Worm (Caenorhabditis elegans) whole organism, L1 larva: ENCODE data around the gene cat-1.

Source experiments
- C16A3.4 ChIP-seq: fragments of 150-350 bp; optimal IDR thresholded peaks from 2 replicates; lab custom pipeline; 2014; ENCODE audit warnings: missing biosample characterization, missing genetic modification characterization
- aly-2 ChIP-seq: fragments of 150-350 bp; optimal IDR thresholded peaks from 2 replicates; lab custom pipeline; 2014; ENCODE audit warnings: missing biosample characterization, missing genetic modification characterization
- ama-1 ChIP-seq: fragments of 150-350 bp; optimal IDR thresholded peaks from 2 replicates; lab custom pipeline; 2014
- ceh-63 ChIP-seq: fragments of 200-800 bp; sonication (Bioruptor generic); optimal IDR thresholded peaks from 2 replicates; lab custom pipeline; 2018; ENCODE audit warnings: mild to moderate bottlenecking, missing genetic modification characterization, missing compliant biosample characterization
- ceh-82 ChIP-seq, 3 experiments: fragments of 150-350 bp in 1 of 3; sonication (generic microtip) in 2 of 3; optimal IDR thresholded peaks; 2 replicates each; lab custom pipeline; 2014 to 2017; ENCODE audit warnings: missing biosample characterization in 3 of 3, missing genetic modification characterization in 3 of 3
- ceh-90 ChIP-seq: sonication (generic microtip); optimal IDR thresholded peaks from 2 replicates; lab custom pipeline; 2016; ENCODE audit warnings: missing genetic modification characterization, missing compliant biosample characterization
- ces-1 ChIP-seq: fragments of 150-350 bp; optimal IDR thresholded peaks from 2 replicates; lab custom pipeline; 2014; ENCODE audit warnings: missing biosample characterization, missing genetic modification reagents, missing genetic modification characterization
- dsc-1 ChIP-seq: sonication (generic microtip); optimal IDR thresholded peaks from 2 replicates; lab custom pipeline; 2016; ENCODE audit warnings: mild to moderate bottlenecking, missing genetic modification characterization, missing compliant biosample characterization
- efl-1 ChIP-seq, 4 experiments: fragments of 150-350 bp; optimal IDR thresholded peaks in 3 of 4; peaks in 1 of 4; 1 replicate in 1 of 4; 2 replicates in 3 of 4; lab custom pipeline; 2014; ENCODE audit warnings: missing biosample characterization in 2 of 4, missing genetic modification characterization in 2 of 4, missing genetic modification reagents in 2 of 4
- elt-3 ChIP-seq, 6 experiments: fragments of 150-350 bp in 1 of 6; sonication (generic microtip); optimal IDR thresholded peaks; 2 replicates each; lab custom pipeline; 2017 to 2018; ENCODE audit warnings: missing biosample characterization in 6 of 6, missing genetic modification characterization in 6 of 6, inconsistent platforms in 1 of 6
- fkh-4 ChIP-seq: sonication (generic microtip); optimal IDR thresholded peaks from 2 replicates; lab custom pipeline; 2016; ENCODE audit warnings: missing compliant biosample characterization, missing genetic modification characterization, borderline replicate concordance
- fkh-8 ChIP-seq: sonication (generic microtip); optimal IDR thresholded peaks from 2 replicates; lab custom pipeline; 2016; ENCODE audit warnings: mild to moderate bottlenecking, missing genetic modification characterization, missing compliant biosample characterization
- fos-1 ChIP-seq: fragments of 150-350 bp; optimal IDR thresholded peaks from 2 replicates; lab custom pipeline; 2014; ENCODE audit warnings: missing biosample characterization, missing genetic modification characterization
- hlh-17 ChIP-seq: fragments of 200-800 bp; sonication (Bioruptor generic); optimal IDR thresholded peaks from 2 replicates; lab custom pipeline; 2018; ENCODE audit warnings: missing genetic modification characterization, mild to moderate bottlenecking, missing compliant biosample characterization, moderate library complexity, borderline replicate concordance
- irx-1 ChIP-seq: sonication (generic microtip); optimal IDR thresholded peaks from 2 replicates; lab custom pipeline; 2016; ENCODE audit warnings: missing genetic modification characterization, missing compliant biosample characterization
- isw-1 ChIP-seq: fragments of 200-800 bp; sonication (Bioruptor generic); IDR thresholded peaks from 2 replicates; pipeline ENCODE4 v1.3.6; 2022; ENCODE audit warnings: missing genetic modification characterization, missing compliant biosample characterization
- jun-1 ChIP-seq: fragments of 150-350 bp; optimal IDR thresholded peaks from 2 replicates; lab custom pipeline; 2014; ENCODE audit warnings: missing biosample characterization, missing genetic modification reagents, missing genetic modification characterization
- lin-13 ChIP-seq: fragments of 150-350 bp; optimal IDR thresholded peaks from 2 replicates; lab custom pipeline; 2014; ENCODE audit warnings: missing biosample characterization, missing genetic modification reagents, missing genetic modification characterization
- lin-14 ChIP-seq: fragments of 200-800 bp; sonication (Bioruptor generic); optimal IDR thresholded peaks from 2 replicates; lab custom pipeline; 2018; ENCODE audit warnings: mild to moderate bottlenecking, missing genetic modification characterization, moderate library complexity, missing compliant biosample characterization
- lin-15B ChIP-seq: fragments of 150-350 bp; sonication (generic microtip); optimal IDR thresholded peaks from 3 replicates; lab custom pipeline; 2014; ENCODE audit warnings: missing biosample characterization, missing genetic modification characterization
- lin-35 ChIP-seq, 2 experiments: fragments of 150-350 bp; optimal IDR thresholded peaks; 2 replicates each; lab custom pipeline; 2014; ENCODE audit warnings: missing biosample characterization in 2 of 2, missing genetic modification characterization in 2 of 2, missing genetic modification reagents in 2 of 2
- lin-39 ChIP-seq: fragments of 150-350 bp; optimal IDR thresholded peaks from 2 replicates; lab custom pipeline; 2014; ENCODE audit warnings: missing biosample characterization, missing genetic modification reagents, missing genetic modification characterization
- lir-3 ChIP-seq: sonication (generic microtip); optimal IDR thresholded peaks from 2 replicates; lab custom pipeline; 2016; ENCODE audit warnings: mild to moderate bottlenecking, missing genetic modification characterization, moderate library complexity, missing compliant biosample characterization; ENCODE audit not compliant: poor library complexity
- mep-1 ChIP-seq: fragments of 150-350 bp; optimal IDR thresholded peaks from 2 replicates; lab custom pipeline; 2014; ENCODE audit warnings: missing biosample characterization, missing genetic modification characterization
- nhr-11 ChIP-seq: fragments of 150-350 bp; optimal IDR thresholded peaks from 2 replicates; lab custom pipeline; 2014; ENCODE audit warnings: missing biosample characterization, missing genetic modification characterization
- nhr-12 ChIP-seq: sonication (generic microtip); optimal IDR thresholded peaks from 2 replicates; lab custom pipeline; 2017; ENCODE audit warnings: missing biosample characterization, missing genetic modification characterization
- nhr-19 ChIP-seq: fragments of 200-800 bp; sonication (Bioruptor generic); conservative IDR thresholded peaks from 2 replicates; pipeline ENCODE4 v1.3.6; 2022; ENCODE audit warnings: missing genetic modification characterization, missing compliant biosample characterization
- nhr-20 ChIP-seq: sonication (generic microtip); optimal IDR thresholded peaks from 2 replicates; lab custom pipeline; 2016; ENCODE audit warnings: mild to moderate bottlenecking, missing genetic modification characterization, missing compliant biosample characterization
- nhr-47 ChIP-seq: sonication (generic microtip); optimal IDR thresholded peaks from 2 replicates; lab custom pipeline; 2016; ENCODE audit warnings: mild to moderate bottlenecking, missing genetic modification characterization, moderate library complexity, missing compliant biosample characterization
- nhr-71 ChIP-seq: sonication (generic microtip); optimal IDR thresholded peaks from 2 replicates; lab custom pipeline; 2016; ENCODE audit warnings: mild to moderate bottlenecking, missing genetic modification characterization, moderate library complexity, missing compliant biosample characterization
- nhr-76 ChIP-seq: sonication (generic microtip); optimal IDR thresholded peaks from 2 replicates; lab custom pipeline; 2017; ENCODE audit warnings: missing biosample characterization, missing genetic modification characterization
- pax-3 ChIP-seq: fragments of 200-800 bp; sonication (Bioruptor generic); optimal IDR thresholded peaks from 2 replicates; lab custom pipeline; 2018; ENCODE audit warnings: mild to moderate bottlenecking, missing genetic modification characterization, moderate library complexity, missing compliant biosample characterization
- snpc-4 ChIP-seq: fragments of 150-350 bp; optimal IDR thresholded peaks from 2 replicates; lab custom pipeline; 2014; ENCODE audit warnings: missing biosample characterization, missing genetic modification characterization
- sup-37 ChIP-seq: fragments of 200-800 bp; sonication (Bioruptor generic); optimal IDR thresholded peaks from 2 replicates; lab custom pipeline; 2018; ENCODE audit warnings: mild to moderate bottlenecking, missing genetic modification characterization, missing compliant biosample characterization
- tbx-2 ChIP-seq: sonication (generic microtip); optimal IDR thresholded peaks from 2 replicates; lab custom pipeline; 2016; ENCODE audit warnings: missing genetic modification characterization, missing compliant biosample characterization
- unc-62 ChIP-seq: fragments of 150-350 bp; optimal IDR thresholded peaks from 2 replicates; lab custom pipeline; 2014; ENCODE audit warnings: missing biosample characterization, missing genetic modification reagents, missing genetic modification characterization
- vab-15 ChIP-seq: sonication (generic microtip); optimal IDR thresholded peaks from 2 replicates; lab custom pipeline; 2017; ENCODE audit warnings: missing genotype, mild to moderate bottlenecking, missing genetic modification characterization, missing compliant biosample characterization
- zag-1 ChIP-seq: fragments of 150-350 bp; optimal IDR thresholded peaks from 2 replicates; lab custom pipeline; 2014; ENCODE audit warnings: missing biosample characterization, missing genetic modification characterization
- zip-4 ChIP-seq: fragments of 200-800 bp; sonication (Bioruptor generic); optimal IDR thresholded peaks from 2 replicates; lab custom pipeline; 2018; ENCODE audit warnings: mild to moderate bottlenecking, missing genetic modification characterization, moderate library complexity, missing compliant biosample characterization
- ztf-11 ChIP-seq, 2 experiments: sonication (generic microtip); optimal IDR thresholded peaks; 2 replicates each; lab custom pipeline; 2016 to 2017; ENCODE audit warnings: missing genetic modification characterization in 2 of 2, missing biosample characterization in 1 of 2, missing compliant biosample characterization in 1 of 2
- ztf-4 ChIP-seq: fragments of 150-350 bp; optimal IDR thresholded peaks from 2 replicates; lab custom pipeline; 2014; ENCODE audit warnings: missing biosample characterization, missing genetic modification characterization

The cat-1 gene

ce11 chrX:5707809-5708208 is 2.7 kb downstream of the cat-1 start (continued):
- TF ChIP-seq nhr-19 (GFP tag; lab: Robert Waterston, UW) (peak; percentile 64), dsc-1 (tag; lab: Kevin White, UChicago) (peak; percentile 48), ztf-11 (tag; optimal IDR thresholded peaks at IDR 0.05; lab: Kevin White, UChicago) (peak in 1 of 2 experiments; percentile 21), lin-35 (GFP tag; optimal IDR thresholded peaks at IDR 0.05; lab: Kevin White, UChicago) (peak; percentile 22 to 52), lin-14 (peak; percentile 58), tbx-2 (tag; lab: Kevin White, UChicago) (peak; percentile 54), lir-3 (tag; lab: Kevin White, UChicago) (peak; percentile 9), snpc-4 (peak; percentile 11), elt-3 (tag; optimal IDR thresholded peaks at IDR 0.05; lab: Kevin White, UChicago) (peak in 1 of 6 experiments; percentile 16), fkh-4 (no peak), lin-15B (tag; lab: Kevin White, UChicago) (no peak), sup-37 (no peak), fkh-8 (tag; lab: Kevin White, UChicago) (peak; percentile 20), mep-1 (tag; lab: Kevin White, UChicago) (peak; percentile 46), nhr-11 (tag; lab: Kevin White, UChicago) (no peak), nhr-71 (tag; lab: Kevin White, UChicago) (peak; percentile 64), jun-1 (tag; lab: Kevin White, UChicago) (no peak), vab-15 (no peak), nhr-47 (tag; lab: Kevin White, UChicago) (peak; percentile 75), lin-39 (tag; lab: Kevin White, UChicago) (no peak), aly-2 (tag; lab: Kevin White, UChicago) (peak; percentile 10), ama-1 (lab: Kevin White, UChicago) (no peak), nhr-20 (tag; lab: Kevin White, UChicago) (peak; percentile 58), C16A3.4 (tag; lab: Kevin White, UChicago) (peak; percentile 28), isw-1 (peak; percentile 35), fos-1 (tag; lab: Kevin White, UChicago) (peak; percentile 35), ceh-90 (tag; lab: Kevin White, UChicago) (no peak)

- TF ChIP-seq efl-1 (optimal IDR thresholded peaks at IDR 0.05; lab: Kevin White, UChicago) (no peak), efl-1 (GFP tag; optimal IDR thresholded peaks at IDR 0.05 in 1 of 2; lab: Kevin White, UChicago) (peak in 1 of 2 experiments; percentile 4), elt-3 (tag; optimal IDR thresholded peaks at IDR 0.05; lab: Kevin White, UChicago) (no peak)
Measured at ce11 chrX:5699555-5699954, 11.0 kb downstream of the cat-1 start.

- TF ChIP-seq nhr-11 (tag; lab: Kevin White, UChicago) (no peak), hlh-17 (GFP tag; lab: Kevin White, UChicago) (no peak), ceh-63 (GFP tag; lab: Kevin White, UChicago) (no peak), ces-1 (GFP tag; lab: Kevin White, UChicago) (no peak), zip-4 (GFP tag; lab: Kevin White, UChicago) (no peak), nhr-12 (no peak), unc-62 (no peak), zag-1 (no peak), ceh-90 (tag; lab: Kevin White, UChicago) (no peak), lin-13 (GFP tag; lab: Kevin White, UChicago) (no peak), fkh-4 (no peak), lin-14 (no peak), C16A3.4 (tag; lab: Kevin White, UChicago) (no peak)
Measured at ce11 chrX:5698419-5698818, 12.1 kb downstream of the cat-1 start.

ce11 chrX:5697208-5697607 is 13.3 kb downstream of the cat-1 start, which contains the start of gene W01C8.5:
Gene W01C8.5, minus strand, starts transcription at chrX:5697308.
- TF ChIP-seq ceh-82 (tag; optimal IDR thresholded peaks at IDR 0.05; lab: Kevin White, UChicago), result no peak
- no peak for TF ChIP-seq pax-3 (tag; lab: Kevin White, UChicago)
- TF ChIP-seq nhr-76 (tag; lab: Kevin White, UChicago), result no peak
- no peak for TF ChIP-seq nhr-47 (tag; lab: Kevin White, UChicago)
- no peak for TF ChIP-seq nhr-12
- TF ChIP-seq irx-1 (tag; lab: Kevin White, UChicago), result no peak
- TF ChIP-seq ztf-4 (tag; lab: Kevin White, UChicago), result no peak
